Worm (Caenorhabditis elegans): Measurements from ENCODE around the gene F56A8.5.

F56A8.5 gene

DNA sequence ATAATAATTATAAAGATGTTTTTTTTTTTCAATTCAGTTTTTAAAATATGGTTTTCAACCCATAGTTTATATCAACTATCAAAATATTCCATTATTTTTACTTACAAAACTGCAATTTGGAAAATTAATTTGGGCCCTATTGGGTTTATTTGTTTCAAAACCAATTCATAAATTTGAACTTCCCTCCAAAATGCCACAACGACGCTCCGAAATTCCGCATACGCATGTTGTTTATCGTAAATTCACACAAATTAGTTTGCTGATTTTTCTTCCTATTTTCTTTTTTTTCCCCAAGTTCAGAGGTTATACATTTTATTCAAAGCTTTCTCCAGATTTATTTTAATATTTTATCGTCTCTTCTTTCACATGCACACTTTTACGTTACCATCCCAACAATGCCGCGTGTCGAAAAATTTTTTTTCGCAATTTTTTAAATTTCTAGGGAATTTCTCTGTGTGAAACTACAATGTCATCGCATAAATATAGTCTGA, 9.2 kb upstream of the F56A8.5 start, which contains the start of gene F56A8.3 (continued):
- TF ChIP-seq skn-1 (tag; optimal IDR thresholded peaks at IDR 0.05): peak; percentile 76

DNA sequence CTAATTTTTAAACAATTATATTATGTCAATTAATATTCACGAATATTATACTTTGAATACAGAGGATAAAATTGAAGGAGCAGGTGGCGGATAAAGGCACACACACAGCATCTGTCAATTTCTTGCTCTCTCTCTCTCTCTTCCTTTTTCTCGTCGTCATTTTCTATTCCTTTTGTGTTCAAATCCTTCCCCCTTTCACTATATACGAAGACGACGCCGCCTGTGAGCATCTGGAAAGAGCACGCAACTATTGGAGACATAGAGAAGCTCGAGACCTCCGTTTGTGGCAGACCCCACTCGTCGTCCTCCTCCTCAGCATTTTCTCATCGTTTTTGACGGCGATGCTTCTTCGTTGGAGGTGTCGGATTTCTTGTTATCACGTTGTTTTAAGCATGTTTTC, 7.5 kb upstream of the F56A8.5 start:
- TF ChIP-seq ceh-8 (GFP tag; optimal IDR thresholded peaks at IDR 0.05): no peak
- TF ChIP-seq blmp-1 (tag; optimal IDR thresholded peaks at IDR 0.05): no peak
- no peak for TF ChIP-seq Y116A8C.19 (tag; optimal IDR thresholded peaks at IDR 0.05; ENCODE audit: borderline replicate concordance)
- no peak for TF ChIP-seq nhr-20 (tag; optimal IDR thresholded peaks at IDR 0.05)
- TF ChIP-seq xbp-1 (tag; optimal IDR thresholded peaks at IDR 0.05): no peak
- TF ChIP-seq lin-13 (GFP tag; optimal IDR thresholded peaks at IDR 0.05): no peak
- TF ChIP-seq unc-98 (GFP tag; IDR thresholded peaks at IDR 0.05): no peak
- no peak for TF ChIP-seq irx-1 (tag; optimal IDR thresholded peaks at IDR 0.05)
- TF ChIP-seq fkh-10 (GFP tag; optimal IDR thresholded peaks at IDR 0.05): no peak
- no peak for TF ChIP-seq egl-27 (tag; optimal IDR thresholded peaks at IDR 0.05)
- TF ChIP-seq mef-2 (tag; optimal IDR thresholded peaks at IDR 0.05): no peak
- TF ChIP-seq rnt-1 (tag; optimal IDR thresholded peaks at IDR 0.05): no peak
- peak in 1 of 2 experiments; percentile 63 for TF ChIP-seq lin-35 (GFP tag; optimal IDR thresholded peaks at IDR 0.05)
- peak in 1 of 3 experiments; percentile 42 for TF ChIP-seq dpl-1 (GFP tag; optimal IDR thresholded peaks at IDR 0.05)
- TF ChIP-seq unc-30 (tag; optimal IDR thresholded peaks at IDR 0.05): no peak
- no peak for TF ChIP-seq zip-4 (GFP tag; optimal IDR thresholded peaks at IDR 0.05)
- TF ChIP-seq isw-1 (GFP tag; IDR thresholded peaks at IDR 0.05): peak; percentile 5; the same call in 1 of the 2 replicates
- TF ChIP-seq nhr-28 (tag; optimal IDR thresholded peaks at IDR 0.05): no peak
- no peak for TF ChIP-seq jun-1 (tag; optimal IDR thresholded peaks at IDR 0.05)
- no peak for TF ChIP-seq grh-1 (GFP tag; IDR thresholded peaks at IDR 0.05)
- no peak for TF ChIP-seq pax-3 (tag; optimal IDR thresholded peaks at IDR 0.05)
- TF ChIP-seq lsy-2 (tag; optimal IDR thresholded peaks at IDR 0.05): peak in 1 of 2 experiments; percentile 29
- no peak for TF ChIP-seq nhr-11 (tag; optimal IDR thresholded peaks at IDR 0.05)
- no peak for TF ChIP-seq ztf-4 (tag; optimal IDR thresholded peaks at IDR 0.05)
- no peak for TF ChIP-seq egl-13 (tag; optimal IDR thresholded peaks at IDR 0.05)
- peak; percentile 67 for TF ChIP-seq fkh-8 (tag; optimal IDR thresholded peaks at IDR 0.05)
- TF ChIP-seq nhr-47 (tag; optimal IDR thresholded peaks at IDR 0.05): peak; percentile 31
- TF ChIP-seq unc-62 (GFP tag; optimal IDR thresholded peaks at IDR 0.05): no peak
- TF ChIP-seq unc-86 (tag; optimal IDR thresholded peaks at IDR 0.05): peak; percentile 37
- no peak for TF ChIP-seq snpc-4 (tag; optimal IDR thresholded peaks at IDR 0.05)
- no peak for TF ChIP-seq lin-15B (tag; optimal IDR thresholded peaks at IDR 0.05)
- peak; percentile 17 for TF ChIP-seq dsc-1 (tag; optimal IDR thresholded peaks at IDR 0.05)
- no peak for TF ChIP-seq ceh-88 (GFP tag; IDR thresholded peaks at IDR 0.05)
- no peak for TF ChIP-seq ama-1 (optimal IDR thresholded peaks at IDR 0.05)
- TF ChIP-seq swsn-7 (tag; optimal IDR thresholded peaks at IDR 0.05): peak; percentile 43
- no peak for TF ChIP-seq ces-1 (GFP tag; optimal IDR thresholded peaks at IDR 0.05)
- TF ChIP-seq nhr-85 (tag): no peak
- TF ChIP-seq ceh-82 (tag; optimal IDR thresholded peaks at IDR 0.05): peak in 2 of 3 experiments; percentile 10 to 27
- peak; percentile 71 for TF ChIP-seq lin-14 (GFP tag; optimal IDR thresholded peaks at IDR 0.05)
- TF ChIP-seq ceh-63 (GFP tag; optimal IDR thresholded peaks at IDR 0.05): no peak
- TF ChIP-seq lin-39 (tag; optimal IDR thresholded peaks at IDR 0.05): no peak
- TF ChIP-seq snu-23 (GFP tag; optimal IDR thresholded peaks at IDR 0.05): peak; percentile 34
- no peak for TF ChIP-seq nhr-84 (tag; optimal IDR thresholded peaks at IDR 0.05)
- TF ChIP-seq F16B12.6 (tag; optimal IDR thresholded peaks at IDR 0.05): peak; percentile 19
- TF ChIP-seq aly-2 (tag; optimal IDR thresholded peaks at IDR 0.05): no peak
- peak; percentile 39 for TF ChIP-seq nhr-71 (tag; optimal IDR thresholded peaks at IDR 0.05)
- TF ChIP-seq fkh-4 (tag; optimal IDR thresholded peaks at IDR 0.05; ENCODE audit: borderline replicate concordance): no peak
- TF ChIP-seq mep-1 (tag; optimal IDR thresholded peaks at IDR 0.05): no peak
- TF ChIP-seq ztf-11 (tag; optimal IDR thresholded peaks at IDR 0.05): peak in 1 of 2 experiments; percentile 58
- TF ChIP-seq tbx-2 (tag; optimal IDR thresholded peaks at IDR 0.05): peak; percentile 14
- no peak for TF ChIP-seq mdl-1 (tag; optimal IDR thresholded peaks at IDR 0.05)
